Fruit fly (Drosophila melanogaster) whole organism, embryonic: Measurements from ENCODE around the gene CG5612.

Experiments
- CG12299 ChIP-seq: fragments of 200-800 bp; sonication (Bioruptor generic); optimal IDR thresholded peaks from 2 replicates; lab custom pipeline; 2018; ENCODE audit warnings: missing biosample characterization, mild to moderate bottlenecking, missing genetic modification characterization
- CG14667 ChIP-seq: fragments of 200-800 bp; sonication (Bioruptor generic); IDR thresholded peaks from 2 replicates; pipeline ENCODE4 v1.3.6; 2022; ENCODE audit warnings: missing biosample characterization, missing genetic modification characterization
- CG3281 ChIP-seq: fragments of 200-800 bp; sonication (Bioruptor generic); optimal IDR thresholded peaks from 3 replicates; lab custom pipeline; 2017; ENCODE audit warnings: missing biosample characterization, mild to moderate bottlenecking, missing genetic modification characterization
- Hmr ChIP-seq: fragments of 200-800 bp; sonication (Bioruptor generic); optimal IDR thresholded peaks from 3 replicates; lab custom pipeline; 2017; ENCODE audit warnings: mild to moderate bottlenecking, missing biosample characterization, missing genetic modification reagents, missing genetic modification characterization
- Hr39 ChIP-seq: fragments of >200 bp; optimal IDR thresholded peaks from 2 replicates; lab custom pipeline; 2017
- psq ChIP-seq: fragments of 200-800 bp; sonication (Bioruptor generic); optimal IDR thresholded peaks from 2 replicates; lab custom pipeline; 2017; ENCODE audit warnings: missing biosample characterization, missing genetic modification characterization
- zen ChIP-seq: fragments of 200-800 bp; sonication (Bioruptor generic); optimal IDR thresholded peaks from 3 replicates; lab custom pipeline; 2018; ENCODE audit warnings: missing biosample characterization, mild to moderate bottlenecking, missing genetic modification characterization, moderate library complexity

DNA sequence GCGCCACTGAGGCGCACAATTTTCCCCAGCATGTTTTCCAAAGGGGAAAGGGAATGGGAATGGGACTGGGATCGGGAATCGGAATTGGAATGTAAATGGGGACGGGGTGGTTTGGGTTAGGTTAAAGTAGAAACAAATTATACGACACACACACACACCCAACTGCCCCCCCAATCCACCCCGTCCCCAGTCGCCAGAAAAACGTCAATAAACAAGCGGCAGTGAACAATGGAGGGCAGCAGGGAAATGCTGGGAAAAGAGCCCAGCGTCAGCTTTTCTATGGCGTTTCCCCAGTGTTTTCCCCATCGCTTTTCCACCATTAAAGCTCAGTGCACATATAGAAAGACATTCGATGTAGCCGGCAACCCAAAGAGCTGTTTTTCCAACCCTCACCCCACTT lies 15.2 kb downstream of the CG5612 start:
- no peak for TF ChIP-seq psq (GFP tag; lab: Kevin White, UChicago)
- no peak for TF ChIP-seq CG12299 (tag; lab: Kevin White, UChicago)
- TF ChIP-seq CG14667, result no peak
- TF ChIP-seq Hmr (GFP tag; lab: Kevin White, UChicago), result no peak
- no peak for TF ChIP-seq Hr39
- TF ChIP-seq zen (tag; lab: Kevin White, UChicago), result no peak
- no peak for TF ChIP-seq CG3281 (GFP tag; lab: Kevin White, UChicago)
